Fruit fly (Drosophila melanogaster): ENCODE measurements around the gene PolD1.
A peak's percentile ranks its signal among the peaks of the same experiment; 100 is the strongest.

The PolD1 gene

DNA sequence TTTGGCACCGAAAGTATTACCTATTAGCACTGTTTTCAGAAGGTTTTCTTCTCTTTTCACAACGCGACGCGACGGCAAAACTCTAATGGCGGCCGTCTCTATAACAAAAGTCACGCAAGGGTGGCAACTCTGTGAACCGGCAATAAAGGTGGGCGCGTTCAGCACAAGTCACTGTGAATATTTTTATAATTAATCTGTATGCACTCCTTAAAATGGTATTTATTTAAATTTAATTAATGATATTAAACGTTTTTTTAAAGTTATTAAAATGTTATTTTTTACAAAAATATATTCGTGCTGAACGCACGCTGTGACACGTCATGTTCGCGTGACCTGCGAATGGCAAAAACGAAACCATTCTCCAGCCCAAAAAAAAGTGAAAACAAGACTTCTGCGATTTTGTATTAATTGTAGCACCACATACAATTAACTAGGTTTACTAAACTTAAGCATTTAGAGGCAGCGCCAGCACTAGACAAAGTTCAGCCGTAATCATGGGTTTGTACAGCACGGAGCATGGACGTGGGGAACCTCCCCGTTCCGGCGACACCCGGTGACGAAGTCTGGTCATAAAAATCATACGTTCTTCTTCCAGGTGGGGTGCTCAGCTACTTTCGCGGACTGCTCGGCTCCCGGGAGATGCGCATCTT, 4.7 kb downstream of the PolD1 start, which contains the start of the genes brm and Arl1 (continued):
- TF ChIP-seq NK7.1 (GFP tag; optimal IDR thresholded peaks at IDR 0.05) (peak; percentile 52), CG15073 (GFP tag; optimal IDR thresholded peaks at IDR 0.05) (peak; percentile 82), CG11696 (GFP tag; IDR thresholded peaks at IDR 0.05) (peak; percentile 94), vvl (GFP tag; IDR thresholded peaks at IDR 0.05) (peak; percentile 100), CG10979 (tag; optimal IDR thresholded peaks at IDR 0.05) (peak; percentile 98), ci (GFP tag; IDR thresholded peaks at IDR 0.05) (peak; percentile 99), lola (GFP tag; optimal IDR thresholded peaks at IDR 0.05) (peak in 1 of 3 experiments; percentile 97), D19B (GFP tag; optimal IDR thresholded peaks at IDR 0.05) (peak; percentile 94), MESR4 (GFP tag; optimal IDR thresholded peaks at IDR 0.05) (peak; percentile 84), her (GFP tag; optimal IDR thresholded peaks at IDR 0.05) (peak; percentile 31), Sry-δ (GFP tag; optimal IDR thresholded peaks at IDR 0.05) (peak; percentile 63), zfh2 (GFP tag; optimal IDR thresholded peaks at IDR 0.05) (peak; percentile 93), gem (tag; optimal IDR thresholded peaks at IDR 0.05) (peak; percentile 99), CG7839 (tag; optimal IDR thresholded peaks at IDR 0.05) (peak; percentile 99), BtbVII (GFP tag; optimal IDR thresholded peaks at IDR 0.05) (peak; percentile 95), CG16863 (GFP tag; optimal IDR thresholded peaks at IDR 0.05) (peak; percentile 67), CG10654 (GFP tag; optimal IDR thresholded peaks at IDR 0.05) (peak; percentile 97), jigr1 (GFP tag; IDR thresholded peaks at IDR 0.05) (peak; percentile 96), ken (GFP tag; IDR thresholded peaks at IDR 0.05) (peak; percentile 99), sens (GFP tag) (peak; percentile 98), CG5180 (GFP tag; optimal IDR thresholded peaks at IDR 0.05) (peak; percentile 87), maf-S (GFP tag; optimal IDR thresholded peaks at IDR 0.05) (peak; percentile 75), Lhr (GFP tag; optimal IDR thresholded peaks at IDR 0.05) (peak; percentile 93), Rfx (GFP tag; IDR thresholded peaks at IDR 0.05) (peak; percentile 100), Fer3 (tag; optimal IDR thresholded peaks at IDR 0.05) (peak; percentile 99), E2f1 (GFP tag; IDR thresholded peaks at IDR 0.05) (peak; percentile 99), Ada2b (GFP tag; IDR thresholded peaks at IDR 0.05) (peak; percentile 99), knrl (GFP tag; IDR thresholded peaks at IDR 0.05; ENCODE audit: partially characterized antibody) (peak; percentile 69), CG14014 (GFP tag; IDR thresholded peaks at IDR 0.05) (peak; percentile 99), CG12769 (tag; optimal IDR thresholded peaks at IDR 0.05) (peak; percentile 95), crp (GFP tag; optimal IDR thresholded peaks at IDR 0.05) (peak in 1 of 2 experiments; percentile 76), HLH54F (GFP tag; optimal IDR thresholded peaks at IDR 0.05) (peak; percentile 91), en (GFP tag; optimal IDR thresholded peaks at IDR 0.05) (peak; percentile 20), CrebB (tag; optimal IDR thresholded peaks at IDR 0.05) (peak; percentile 94), Camta (GFP tag; optimal IDR thresholded peaks at IDR 0.05) (peak; percentile 87), sisA (GFP tag; IDR thresholded peaks at IDR 0.05) (peak; percentile 99), CG8290 (GFP tag; optimal IDR thresholded peaks at IDR 0.05) (peak; percentile 96), CG8290 (tag; optimal IDR thresholded peaks at IDR 0.05) (peak; percentile 79 to 91)

DNA sequence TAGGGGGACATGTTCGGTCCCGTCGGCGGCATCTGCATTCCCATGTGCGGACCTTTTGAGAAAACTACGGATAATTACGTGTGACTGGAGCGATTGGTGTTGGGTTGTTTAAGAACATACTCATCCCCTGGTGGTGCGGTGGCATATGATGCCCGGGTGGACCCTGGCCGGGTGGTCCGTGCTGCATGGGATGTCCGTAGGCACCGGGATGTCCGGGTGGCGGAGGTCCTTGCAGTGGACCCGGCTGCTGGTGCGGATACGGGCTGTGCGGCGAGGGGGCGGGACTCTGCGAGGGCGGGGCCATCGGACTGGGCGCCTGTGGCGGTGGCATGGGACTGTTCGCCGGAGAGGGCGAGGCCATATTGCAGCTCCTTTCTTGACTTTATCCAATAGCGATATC, 5.5 kb downstream of the PolD1 start:
- TF ChIP-seq vvl (GFP tag; IDR thresholded peaks at IDR 0.05) (no peak), CG6791 (GFP tag; IDR thresholded peaks at IDR 0.05; ENCODE audit: partially characterized antibody) (0 out of 3 replicates have a peak, but pooled peaks have one; percentile 13), CG17612 (GFP tag; IDR thresholded peaks at IDR 0.05) (no peak), CG16779 (GFP tag; IDR thresholded peaks at IDR 0.05) (peak; percentile 44; the same call in 1 of the 2 replicates), Rx (GFP tag; IDR thresholded peaks at IDR 0.05) (peak; percentile 38), CG1647 (GFP tag; optimal IDR thresholded peaks at IDR 0.05) (no peak), run (tag; optimal IDR thresholded peaks at IDR 0.05) (no peak), zfh2 (GFP tag; optimal IDR thresholded peaks at IDR 0.05) (no peak), Med (GFP tag) (peak; percentile 20), Hand (GFP tag; optimal IDR thresholded peaks at IDR 0.05) (no peak), CG7271 (tag; optimal IDR thresholded peaks at IDR 0.05) (no peak), TFAM (GFP tag; optimal IDR thresholded peaks at IDR 0.05) (no peak), CG11696 (GFP tag; IDR thresholded peaks at IDR 0.05) (no peak), odd (GFP tag; optimal IDR thresholded peaks at IDR 0.05) (no peak), CG12942 (GFP tag; optimal IDR thresholded peaks at IDR 0.05) (no peak), bigmax (GFP tag; optimal IDR thresholded peaks at IDR 0.05) (no peak)
